Fruit fly (Drosophila melanogaster): ENCODE results near the gene CG11247.

The CG11247 gene

DNA sequence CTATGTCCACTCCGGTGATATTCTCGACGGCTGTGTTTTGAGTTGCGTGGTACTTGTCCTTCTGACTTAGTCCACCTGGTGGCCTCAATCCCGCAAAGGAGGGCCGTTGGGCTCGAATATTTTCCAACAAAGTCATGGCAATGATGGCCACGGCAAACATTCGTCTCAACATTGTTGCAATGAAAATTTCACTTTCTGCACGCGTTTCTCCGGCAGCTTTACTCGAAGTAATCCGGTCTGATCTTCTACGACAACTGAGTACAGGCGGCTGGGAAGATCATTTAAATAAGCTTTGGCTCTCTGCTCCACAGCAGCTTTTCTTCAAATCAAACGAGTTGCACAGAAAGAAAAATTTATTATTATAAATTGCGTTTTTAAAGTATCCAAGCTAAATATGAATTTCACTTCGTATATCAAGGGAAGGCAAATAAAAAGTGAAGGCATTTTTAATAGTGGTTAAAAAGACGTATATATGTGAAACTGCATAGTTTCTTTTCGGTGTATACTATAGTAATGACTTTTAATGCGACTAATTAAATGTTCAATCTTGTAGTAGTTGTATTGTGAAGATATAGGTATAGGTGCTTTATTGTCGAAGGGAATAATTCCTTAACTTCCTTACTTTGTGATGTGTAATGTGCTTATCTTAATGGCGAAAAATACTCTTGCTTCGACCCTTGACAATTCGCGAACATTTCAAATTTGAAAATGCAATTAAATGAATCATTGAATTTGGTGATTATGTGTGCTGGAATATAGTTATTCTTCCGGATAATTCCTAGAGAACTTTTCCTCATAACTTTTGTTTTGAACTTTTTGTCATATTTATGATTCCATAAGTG is 9.8 kb upstream of the CG11247 start, which contains the start of gene CG14567 (continued):
- 0 out of 2 replicates have a peak, but pooled peaks have one; percentile 13 for TF ChIP-seq al (GFP tag; IDR thresholded peaks at IDR 0.05)
- 0 out of 3 replicates have a peak, but pooled peaks have one; percentile 13 for TF ChIP-seq Aef1 (GFP tag; IDR thresholded peaks at IDR 0.05)
- TF ChIP-seq CG10654 (GFP tag; optimal IDR thresholded peaks at IDR 0.05), result no peak
- TF ChIP-seq ato (GFP tag; IDR thresholded peaks at IDR 0.05; ENCODE audit: partially characterized antibody), result no peak
- no peak for TF ChIP-seq Fer3 (tag; optimal IDR thresholded peaks at IDR 0.05)
- peak; percentile 31 for TF ChIP-seq CG8388 (GFP tag; optimal IDR thresholded peaks at IDR 0.05)
- TF ChIP-seq BtbVII (GFP tag; optimal IDR thresholded peaks at IDR 0.05), result no peak
- TF ChIP-seq Blimp-1 (GFP tag; optimal IDR thresholded peaks at IDR 0.05), result peak; percentile 51
- no peak for TF ChIP-seq CG8765 (GFP tag; IDR thresholded peaks at IDR 0.05)
- TF ChIP-seq Dip2 (GFP tag; IDR thresholded peaks at IDR 0.05), result no peak
- no peak for TF ChIP-seq CG10959 (GFP tag; IDR thresholded peaks at IDR 0.05)
- TF ChIP-seq CG2120 (GFP tag; optimal IDR thresholded peaks at IDR 0.05), result no peak
- no peak for TF ChIP-seq CG3847 (GFP tag; IDR thresholded peaks at IDR 0.05)
- peak; percentile 35 for TF ChIP-seq nmo (GFP tag; optimal IDR thresholded peaks at IDR 0.05)
- TF ChIP-seq knrl (GFP tag; IDR thresholded peaks at IDR 0.05; ENCODE audit: partially characterized antibody), result no peak
- TF ChIP-seq tap (tag; optimal IDR thresholded peaks at IDR 0.05), result peak; percentile 8
- TF ChIP-seq dm (GFP tag; optimal IDR thresholded peaks at IDR 0.05), result no peak
- TF ChIP-seq stc (GFP tag; IDR thresholded peaks at IDR 0.05), result peak; percentile 38; the same call in 1 of the 2 replicates
- TF ChIP-seq Pdp1 (GFP tag; optimal IDR thresholded peaks at IDR 0.05), result no peak
- TF ChIP-seq CG15479 (GFP tag; optimal IDR thresholded peaks at IDR 0.05), result no peak
- TF ChIP-seq CG8089 (GFP tag; optimal IDR thresholded peaks at IDR 0.05), result no peak
- no peak for TF ChIP-seq CG12942 (GFP tag; optimal IDR thresholded peaks at IDR 0.05)
- TF ChIP-seq CG3407 (GFP tag; optimal IDR thresholded peaks at IDR 0.05), result no peak
- no peak for TF ChIP-seq NC2α (GFP tag; optimal IDR thresholded peaks at IDR 0.05)
- TF ChIP-seq gfzf (GFP tag; optimal IDR thresholded peaks at IDR 0.05), result no peak
- TF ChIP-seq slbo (GFP tag; IDR thresholded peaks at IDR 0.05), result peak; percentile 63
- TF ChIP-seq cas (GFP tag; IDR thresholded peaks at IDR 0.05), result no peak
- no peak for TF ChIP-seq sc (optimal IDR thresholded peaks at IDR 0.05)
- no peak for TF ChIP-seq sc (GFP tag; optimal IDR thresholded peaks at IDR 0.05)
- peak; percentile 36; the same call in 1 of the 2 replicates for TF ChIP-seq vvl (GFP tag; IDR thresholded peaks at IDR 0.05)
- peak; percentile 1 for TF ChIP-seq CG4820 (GFP tag; optimal IDR thresholded peaks at IDR 0.05)
- TF ChIP-seq Mes4 (GFP tag; optimal IDR thresholded peaks at IDR 0.05), result no peak
- TF ChIP-seq CG6683 (GFP tag; optimal IDR thresholded peaks at IDR 0.05), result no peak
- TF ChIP-seq Bgb (GFP tag; IDR thresholded peaks at IDR 0.05; ENCODE audit: partially characterized antibody), result no peak
- peak; percentile 42; the same call in 1 of the 2 replicates for TF ChIP-seq Ptx1 (GFP tag; IDR thresholded peaks at IDR 0.05)
- peak; percentile 26; the same call in 1 of the 2 replicates for TF ChIP-seq Rx (GFP tag; IDR thresholded peaks at IDR 0.05)
- no peak for TF ChIP-seq Side (GFP tag; optimal IDR thresholded peaks at IDR 0.05)
- TF ChIP-seq ro (GFP tag; IDR thresholded peaks at IDR 0.05), result no peak
- no peak for TF ChIP-seq Hmr (GFP tag; optimal IDR thresholded peaks at IDR 0.05)
- TF ChIP-seq br (optimal IDR thresholded peaks at IDR 0.05), result no peak
- no peak for TF ChIP-seq CG13287 (GFP tag; IDR thresholded peaks at IDR 0.05; ENCODE audit: partially characterized antibody)
- TF ChIP-seq CG12769 (tag; optimal IDR thresholded peaks at IDR 0.05), result no peak
- no peak for TF ChIP-seq CG1603 (tag; optimal IDR thresholded peaks at IDR 0.05)
- TF ChIP-seq otp (GFP tag; IDR thresholded peaks at IDR 0.05), result no peak
- TF ChIP-seq dysf (GFP tag; IDR thresholded peaks at IDR 0.05), result peak; percentile 46; the same call in 1 of the 3 replicates
- peak; percentile 1 for TF ChIP-seq CG8924 (tag; optimal IDR thresholded peaks at IDR 0.05)
- TF ChIP-seq caup (GFP tag; optimal IDR thresholded peaks at IDR 0.05; ENCODE audit: severe bottlenecking), result no peak
- TF ChIP-seq peb (GFP tag; IDR thresholded peaks at IDR 0.05), result no peak
- TF ChIP-seq Doc3 (GFP tag; IDR thresholded peaks at IDR 0.05; ENCODE audit: partially characterized antibody), result no peak
